Worm (Caenorhabditis elegans) whole organism, L1 larva: Measurements from ENCODE around the gene F20C5.11.
"Not testable (repeated sequence)": the region's sequence is repeated elsewhere in the genome, so short reads cannot be mapped to it uniquely, and the experiment has no call there.

ENCODE experiments used
- C04F5.9 ChIP-seq: sonication (generic microtip); optimal IDR thresholded peaks from 2 replicates; lab custom pipeline; 2016; ENCODE audit warnings: missing genetic modification characterization, missing compliant biosample characterization
- C16A3.4 ChIP-seq: fragments of 150-350 bp; optimal IDR thresholded peaks from 2 replicates; lab custom pipeline; 2014; ENCODE audit warnings: missing biosample characterization, missing genetic modification characterization
- C34B4.2 ChIP-seq: sonication (generic microtip); optimal IDR thresholded peaks from 2 replicates; lab custom pipeline; 2017; ENCODE audit warnings: mild to moderate bottlenecking, missing genetic modification characterization, missing compliant biosample characterization
- F16B12.6 ChIP-seq: fragments of 150-350 bp; optimal IDR thresholded peaks from 2 replicates; lab custom pipeline; 2014; ENCODE audit warnings: missing biosample characterization, missing genetic modification characterization
- ama-1 ChIP-seq: fragments of 150-350 bp; optimal IDR thresholded peaks from 2 replicates; lab custom pipeline; 2014
- ceh-82 ChIP-seq, 3 experiments: fragments of 150-350 bp in 1 of 3; sonication (generic microtip) in 2 of 3; optimal IDR thresholded peaks; 2 replicates each; lab custom pipeline; 2014 to 2017; ENCODE audit warnings: missing biosample characterization in 3 of 3, missing genetic modification characterization in 3 of 3
- ceh-88 ChIP-seq: fragments of 200-800 bp; sonication (Bioruptor generic); IDR thresholded peaks from 2 replicates; pipeline ENCODE4 v1.3.6; 2022; ENCODE audit warnings: missing genetic modification characterization, missing compliant biosample characterization
- dpl-1 ChIP-seq, 3 experiments: fragments of 150-350 bp in 2 of 3; sonication (generic microtip) in 1 of 3; optimal IDR thresholded peaks; 2 replicates each; lab custom pipeline; 2014 to 2017; ENCODE audit warnings: missing biosample characterization in 3 of 3, missing genetic modification characterization in 3 of 3, missing genetic modification reagents in 3 of 3
- efl-1 ChIP-seq, 4 experiments: fragments of 150-350 bp; optimal IDR thresholded peaks in 3 of 4; peaks in 1 of 4; 1 replicate in 1 of 4; 2 replicates in 3 of 4; lab custom pipeline; 2014; ENCODE audit warnings: missing biosample characterization in 2 of 4, missing genetic modification characterization in 2 of 4, missing genetic modification reagents in 2 of 4
- efl-3 ChIP-seq: fragments of 200-800 bp; sonication (Bioruptor generic); optimal IDR thresholded peaks from 2 replicates; lab custom pipeline; 2018; ENCODE audit warnings: mild to moderate bottlenecking, missing genetic modification characterization, missing compliant biosample characterization
- egl-13 ChIP-seq: sonication (generic microtip); optimal IDR thresholded peaks from 2 replicates; lab custom pipeline; 2016; ENCODE audit warnings: missing genotype, missing genetic modification reagents, missing genetic modification characterization, missing compliant biosample characterization
- elt-2 ChIP-seq: sonication (generic microtip); optimal IDR thresholded peaks from 2 replicates; lab custom pipeline; 2016; ENCODE audit warnings: missing genetic modification characterization, mild to moderate bottlenecking, inconsistent platforms, missing compliant biosample characterization, missing genetic modification reagents
- fkh-4 ChIP-seq: sonication (generic microtip); optimal IDR thresholded peaks from 2 replicates; lab custom pipeline; 2016; ENCODE audit warnings: missing compliant biosample characterization, missing genetic modification characterization, borderline replicate concordance
- fkh-8 ChIP-seq: sonication (generic microtip); optimal IDR thresholded peaks from 2 replicates; lab custom pipeline; 2016; ENCODE audit warnings: mild to moderate bottlenecking, missing genetic modification characterization, missing compliant biosample characterization
- fos-1 ChIP-seq: fragments of 150-350 bp; optimal IDR thresholded peaks from 2 replicates; lab custom pipeline; 2014; ENCODE audit warnings: missing biosample characterization, missing genetic modification characterization
- grh-1 ChIP-seq: fragments of 200-800 bp; sonication (Bioruptor generic); IDR thresholded peaks from 2 replicates; pipeline ENCODE4 v1.3.6; 2022; ENCODE audit warnings: missing genetic modification reagents, missing genetic modification characterization, missing compliant biosample characterization
- hlh-17 ChIP-seq: fragments of 200-800 bp; sonication (Bioruptor generic); optimal IDR thresholded peaks from 2 replicates; lab custom pipeline; 2018; ENCODE audit warnings: missing genetic modification characterization, mild to moderate bottlenecking, missing compliant biosample characterization, moderate library complexity, borderline replicate concordance
- lin-13 ChIP-seq: fragments of 150-350 bp; optimal IDR thresholded peaks from 2 replicates; lab custom pipeline; 2014; ENCODE audit warnings: missing biosample characterization, missing genetic modification reagents, missing genetic modification characterization
- lin-14 ChIP-seq: fragments of 200-800 bp; sonication (Bioruptor generic); optimal IDR thresholded peaks from 2 replicates; lab custom pipeline; 2018; ENCODE audit warnings: mild to moderate bottlenecking, missing genetic modification characterization, moderate library complexity, missing compliant biosample characterization
- lin-35 ChIP-seq, 2 experiments: fragments of 150-350 bp; optimal IDR thresholded peaks; 2 replicates each; lab custom pipeline; 2014; ENCODE audit warnings: missing biosample characterization in 2 of 2, missing genetic modification characterization in 2 of 2, missing genetic modification reagents in 2 of 2
- lir-3 ChIP-seq: sonication (generic microtip); optimal IDR thresholded peaks from 2 replicates; lab custom pipeline; 2016; ENCODE audit warnings: mild to moderate bottlenecking, missing genetic modification characterization, moderate library complexity, missing compliant biosample characterization; ENCODE audit not compliant: poor library complexity
- lsy-2 ChIP-seq, 2 experiments: fragments of 150-350 bp; optimal IDR thresholded peaks; 2 replicates each; lab custom pipeline; 2014; ENCODE audit warnings: missing biosample characterization in 2 of 2, missing genetic modification characterization in 2 of 2
- mab-9 ChIP-seq: fragments of 200-800 bp; sonication (Bioruptor generic); IDR thresholded peaks from 2 replicates; pipeline ENCODE4 v1.3.6; 2022; ENCODE audit warnings: missing genetic modification reagents, missing genetic modification characterization, missing compliant biosample characterization
- mef-2 ChIP-seq: fragments of 150-350 bp; optimal IDR thresholded peaks from 2 replicates; lab custom pipeline; 2014; ENCODE audit warnings: missing biosample characterization, missing genetic modification characterization
- nhr-12 ChIP-seq: sonication (generic microtip); optimal IDR thresholded peaks from 2 replicates; lab custom pipeline; 2017; ENCODE audit warnings: missing biosample characterization, missing genetic modification characterization
- nhr-19 ChIP-seq: fragments of 200-800 bp; sonication (Bioruptor generic); conservative IDR thresholded peaks from 2 replicates; pipeline ENCODE4 v1.3.6; 2022; ENCODE audit warnings: missing genetic modification characterization, missing compliant biosample characterization
- nhr-237 ChIP-seq: fragments of 150-350 bp; optimal IDR thresholded peaks from 2 replicates; lab custom pipeline; 2014; ENCODE audit warnings: missing biosample characterization, missing genetic modification characterization
- nhr-71 ChIP-seq: sonication (generic microtip); optimal IDR thresholded peaks from 2 replicates; lab custom pipeline; 2016; ENCODE audit warnings: mild to moderate bottlenecking, missing genetic modification characterization, moderate library complexity, missing compliant biosample characterization
- nhr-84 ChIP-seq: sonication (generic microtip); optimal IDR thresholded peaks from 2 replicates; lab custom pipeline; 2017; ENCODE audit warnings: missing biosample characterization, missing genetic modification characterization
- nhr-90 ChIP-seq: sonication (generic microtip); optimal IDR thresholded peaks from 2 replicates; lab custom pipeline; 2016; ENCODE audit warnings: mild to moderate bottlenecking, missing genetic modification characterization, missing compliant biosample characterization; ENCODE audit not compliant: poor library complexity
- pax-3 ChIP-seq: fragments of 200-800 bp; sonication (Bioruptor generic); optimal IDR thresholded peaks from 2 replicates; lab custom pipeline; 2018; ENCODE audit warnings: mild to moderate bottlenecking, missing genetic modification characterization, moderate library complexity, missing compliant biosample characterization
- pqm-1 ChIP-seq: sonication (generic microtip); optimal IDR thresholded peaks from 3 replicates; lab custom pipeline; 2017; ENCODE audit warnings: missing biosample characterization, missing genetic modification characterization
- rnt-1 ChIP-seq: sonication (generic microtip); optimal IDR thresholded peaks from 2 replicates; lab custom pipeline; 2016; ENCODE audit warnings: mild to moderate bottlenecking, missing genetic modification characterization, moderate library complexity, missing compliant biosample characterization
- skn-1 ChIP-seq: fragments of 150-350 bp; optimal IDR thresholded peaks from 2 replicates; lab custom pipeline; 2014; ENCODE audit warnings: missing biosample characterization, missing genetic modification characterization
- snpc-4 ChIP-seq: fragments of 150-350 bp; optimal IDR thresholded peaks from 2 replicates; lab custom pipeline; 2014; ENCODE audit warnings: missing biosample characterization, missing genetic modification characterization
- sox-4 ChIP-seq: sonication (generic microtip); optimal IDR thresholded peaks from 2 replicates; lab custom pipeline; 2016; ENCODE audit warnings: missing genetic modification characterization, missing compliant biosample characterization
- tbx-2 ChIP-seq: sonication (generic microtip); optimal IDR thresholded peaks from 2 replicates; lab custom pipeline; 2016; ENCODE audit warnings: missing genetic modification characterization, missing compliant biosample characterization
- unc-130 ChIP-seq: fragments of 150-350 bp; optimal IDR thresholded peaks from 2 replicates; lab custom pipeline; 2017; ENCODE audit warnings: missing biosample characterization, missing genetic modification characterization, inconsistent platforms
- unc-62 ChIP-seq: fragments of 150-350 bp; optimal IDR thresholded peaks from 2 replicates; lab custom pipeline; 2014; ENCODE audit warnings: missing biosample characterization, missing genetic modification reagents, missing genetic modification characterization

The F20C5.11 gene

ce11 chrIV:8792808-8793207, 31.0 kb upstream of the F20C5.11 start, which contains the start of gene C33D9.3:
Gene C33D9.3, minus strand, starts transcription at chrIV:8792908.
- TF ChIP-seq unc-130, result no peak
- no peak for TF ChIP-seq skn-1 (tag; lab: Kevin White, UChicago)
- no peak for TF ChIP-seq C04F5.9 (tag; lab: Kevin White, UChicago)
- no peak for TF ChIP-seq snpc-4 (tag; lab: Kevin White, UChicago)
- TF ChIP-seq unc-62 (GFP tag; lab: Kevin White, UChicago), result no peak
- TF ChIP-seq ama-1 (lab: Kevin White, UChicago), result no peak
- TF ChIP-seq egl-13 (tag; lab: Kevin White, UChicago), result no peak
- TF ChIP-seq fos-1 (tag; lab: Kevin White, UChicago), result no peak
- TF ChIP-seq lin-13 (GFP tag; lab: Kevin White, UChicago), result no peak
- TF ChIP-seq elt-2 (tag; lab: Kevin White, UChicago), result no peak
- TF ChIP-seq nhr-19 (GFP tag; lab: Robert Waterston, UW), result no peak
- TF ChIP-seq tbx-2 (tag; lab: Kevin White, UChicago), result no peak
- TF ChIP-seq fkh-4, result no peak
- TF ChIP-seq pax-3 (tag; lab: Kevin White, UChicago), result no peak

- TF ChIP-seq efl-3 (GFP tag; lab: Kevin White, UChicago) (no peak), C34B4.2 (tag; lab: Kevin White, UChicago) (no peak), lsy-2 (tag; optimal IDR thresholded peaks at IDR 0.05; lab: Kevin White, UChicago) (no peak), nhr-12 (tag; lab: Kevin White, UChicago) (no peak), lir-3 (tag; lab: Kevin White, UChicago) (no peak), dpl-1 (GFP tag; optimal IDR thresholded peaks at IDR 0.05; lab: Kevin White, UChicago) (no peak), F16B12.6 (tag; lab: Kevin White, UChicago) (no peak), hlh-17 (GFP tag; lab: Kevin White, UChicago) (no peak), mef-2 (tag; lab: Kevin White, UChicago) (no peak)
Observed at ce11 chrIV:8790144-8790543, 28.3 kb upstream of the F20C5.11 start, which contains the start of gene sru-35. Gene sru-35, minus strand, starts transcription at chrIV:8790244.

- TF ChIP-seq efl-1 (optimal IDR thresholded peaks at IDR 0.05; lab: Kevin White, UChicago), result not testable (repeated sequence)
- peak in 1 of 2 experiments; percentile 41 for TF ChIP-seq efl-1 (GFP tag; optimal IDR thresholded peaks at IDR 0.05 in 1 of 2; lab: Kevin White, UChicago)
Observed at ce11 chrIV:8788048-8788447, 26.3 kb upstream of the F20C5.11 start, which contains the start of gene C33D9.10. Gene C33D9.10, minus strand, starts transcription at chrIV:8788148.

- TF ChIP-seq elt-2 (tag; lab: Kevin White, UChicago) (no peak), nhr-90 (tag; lab: Kevin White, UChicago) (no peak), pqm-1 (tag; lab: Kevin White, UChicago) (no peak), F16B12.6 (tag; lab: Kevin White, UChicago) (no peak), nhr-71 (no peak), ceh-82 (tag; optimal IDR thresholded peaks at IDR 0.05; lab: Kevin White, UChicago) (no peak), sox-4 (tag; lab: Kevin White, UChicago) (no peak), skn-1 (tag; lab: Kevin White, UChicago) (no peak), mab-9 (GFP tag; lab: Robert Waterston, UW) (no peak), ama-1 (lab: Kevin White, UChicago) (no peak), lin-14 (no peak), C16A3.4 (tag; lab: Kevin White, UChicago) (no peak), grh-1 (GFP tag; lab: Robert Waterston, UW) (no peak), ceh-88 (GFP tag; lab: Robert Waterston, UW) (no peak), fkh-8 (no peak), efl-1 (optimal IDR thresholded peaks at IDR 0.05; lab: Kevin White, UChicago) (peak in 1 of 2 experiments; percentile 35), efl-1 (GFP tag; optimal IDR thresholded peaks at IDR 0.05 in 1 of 2; lab: Kevin White, UChicago) (no peak), rnt-1 (tag; lab: Kevin White, UChicago) (peak; percentile 41), unc-62 (GFP tag; lab: Kevin White, UChicago) (no peak), nhr-84 (tag; lab: Kevin White, UChicago) (no peak), lsy-2 (tag; optimal IDR thresholded peaks at IDR 0.05; lab: Kevin White, UChicago) (peak in 1 of 2 experiments; percentile 31), lin-35 (GFP tag; optimal IDR thresholded peaks at IDR 0.05; lab: Kevin White, UChicago) (no peak), nhr-237 (tag; lab: Kevin White, UChicago) (no peak)
Observed at ce11 chrIV:8786654-8787053, 24.9 kb upstream of the F20C5.11 start, which contains the start of gene C33D9.8. Gene C33D9.8, minus strand, starts transcription at chrIV:8786752.
